Fruit fly (Drosophila melanogaster) whole organism: ENCODE data around the gene Fnta.

Experiments used
- Dll ChIP-seq: fragments of >200 bp; optimal IDR thresholded peaks from 2 replicates; lab custom pipeline; 2017
- pan ChIP-seq: fragments of >200 bp; optimal IDR thresholded peaks from 2 replicates; lab custom pipeline; 2017
- psq ChIP-seq: fragments of >200 bp; optimal IDR thresholded peaks from 2 replicates; lab custom pipeline; 2017

dm6 chr2L:4800033-4800432 is 30.5 kb downstream of the Fnta start:
- TF ChIP-seq psq = no peak
- no peak for TF ChIP-seq Dll (lab: Kevin White, UChicago)
- no peak for TF ChIP-seq pan (lab: Kevin White, UChicago)
